Fruit fly (Drosophila melanogaster): ENCODE data around the gene CG10068.

DNA sequence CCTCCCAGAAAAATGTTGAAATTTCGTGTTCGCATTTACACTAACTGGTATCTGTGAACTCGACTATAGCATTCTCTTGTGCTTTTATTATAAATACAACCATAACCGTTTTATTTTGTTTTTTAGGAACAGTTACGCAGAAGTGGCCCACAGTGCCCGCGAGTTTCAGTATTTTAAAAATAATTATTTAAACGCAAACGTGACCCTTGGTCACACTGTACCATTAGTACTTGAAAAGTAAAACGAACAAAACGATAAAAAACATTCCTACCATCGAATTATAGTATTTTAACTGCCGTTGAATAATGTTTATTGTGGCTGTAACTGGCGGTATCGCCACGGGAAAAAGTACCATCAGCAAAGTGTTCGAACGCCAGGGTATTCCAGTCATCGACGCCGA is 45.9 kb downstream of the CG10068 start, which contains the start of gene Dpck:
- no peak for TF ChIP-seq CTCF (optimal IDR thresholded peaks at IDR 0.05)
- no peak for TF ChIP-seq CG8478 (optimal IDR thresholded peaks at IDR 0.05)

Measured in S2 (cell line).